Worm (Caenorhabditis elegans) whole organism, L3 larva: ENCODE data around the gene nop-1.

Experiments
- ZK546.5 ChIP-seq: sonication (generic microtip); optimal IDR thresholded peaks from 2 replicates; lab custom pipeline; 2017; ENCODE audit warnings: missing biosample characterization, missing genetic modification characterization
- aly-2 ChIP-seq: fragments of 150-350 bp; optimal IDR thresholded peaks from 2 replicates; lab custom pipeline; 2014; ENCODE audit warnings: missing biosample characterization, missing genetic modification characterization
- ama-1 ChIP-seq: fragments of 150-350 bp; optimal IDR thresholded peaks from 2 replicates; lab custom pipeline; 2018
- ceh-28 ChIP-seq: fragments of 150-350 bp; optimal IDR thresholded peaks from 2 replicates; lab custom pipeline; 2014; ENCODE audit warnings: missing biosample characterization, missing genetic modification reagents, missing genetic modification characterization
- ceh-82 ChIP-seq: fragments of 150-350 bp; optimal IDR thresholded peaks from 2 replicates; lab custom pipeline; 2014; ENCODE audit warnings: missing biosample characterization, missing genetic modification characterization
- ceh-9 ChIP-seq: sonication (generic microtip); optimal IDR thresholded peaks from 2 replicates; lab custom pipeline; 2018; ENCODE audit warnings: missing biosample characterization, missing genetic modification characterization
- egl-5 ChIP-seq: fragments of 150-350 bp; optimal IDR thresholded peaks from 2 replicates; lab custom pipeline; 2017; ENCODE audit warnings: missing biosample characterization, missing genetic modification reagents, missing genetic modification characterization, inconsistent platforms
- elt-1 ChIP-seq: fragments of 150-350 bp; optimal IDR thresholded peaks from 2 replicates; lab custom pipeline; 2014; ENCODE audit warnings: missing biosample characterization, missing genetic modification characterization
- elt-2 ChIP-seq: sonication (generic microtip); optimal IDR thresholded peaks from 2 replicates; lab custom pipeline; 2016; ENCODE audit warnings: missing genetic modification reagents, mild to moderate bottlenecking, missing genetic modification characterization, missing compliant biosample characterization
- elt-3 ChIP-seq, 3 experiments: fragments of 150-350 bp in 1 of 3; sonication (generic microtip) in 2 of 3; optimal IDR thresholded peaks; 2 replicates in 2 of 3; 4 replicates in 1 of 3; lab custom pipeline; 2014 to 2017; ENCODE audit warnings: missing biosample characterization in 3 of 3, missing genetic modification characterization in 3 of 3
- fkh-10 ChIP-seq: sonication (generic microtip); optimal IDR thresholded peaks from 2 replicates; lab custom pipeline; 2017; ENCODE audit warnings: missing biosample characterization, missing genetic modification reagents, missing genetic modification characterization
- fkh-2 ChIP-seq: fragments of 150-350 bp; optimal IDR thresholded peaks from 2 replicates; lab custom pipeline; 2014; ENCODE audit warnings: missing biosample characterization, missing genetic modification reagents, missing genetic modification characterization
- fos-1 ChIP-seq: fragments of 150-350 bp; optimal IDR thresholded peaks from 2 replicates; lab custom pipeline; 2014; ENCODE audit warnings: missing biosample characterization, missing genetic modification characterization
- hmg-11 ChIP-seq: sonication (generic microtip); optimal IDR thresholded peaks from 2 replicates; lab custom pipeline; 2016; ENCODE audit warnings: missing genetic modification characterization, missing compliant biosample characterization
- lin-15B ChIP-seq: fragments of 150-350 bp; optimal IDR thresholded peaks from 2 replicates; lab custom pipeline; 2014; ENCODE audit warnings: missing biosample characterization, missing genetic modification characterization
- lin-39 ChIP-seq: fragments of 150-350 bp; optimal IDR thresholded peaks from 2 replicates; lab custom pipeline; 2018; ENCODE audit warnings: missing biosample characterization, missing genetic modification reagents, missing genetic modification characterization
- nfya-1 ChIP-seq: sonication (generic microtip); optimal IDR thresholded peaks from 2 replicates; lab custom pipeline; 2017; ENCODE audit warnings: missing genetic modification characterization, mild to moderate bottlenecking, missing compliant biosample characterization, antibody characterized with exemption, moderate library complexity; ENCODE audit not compliant: insufficient read depth
- nhr-25 ChIP-seq: sonication (generic microtip); optimal IDR thresholded peaks from 2 replicates; lab custom pipeline; 2017; ENCODE audit warnings: missing biosample characterization, missing genetic modification characterization
- nhr-28 ChIP-seq: fragments of 150-350 bp; optimal IDR thresholded peaks from 2 replicates; lab custom pipeline; 2014; ENCODE audit warnings: missing biosample characterization, missing genetic modification characterization
- nhr-67 ChIP-seq: fragments of 150-350 bp; optimal IDR thresholded peaks from 2 replicates; lab custom pipeline; 2014; ENCODE audit warnings: missing biosample characterization, missing genetic modification characterization
- nhr-76 ChIP-seq: fragments of 150-350 bp; sonication (generic microtip); optimal IDR thresholded peaks from 5 replicates; lab custom pipeline; 2014; ENCODE audit warnings: missing biosample characterization, missing genetic modification characterization
- nhr-77 ChIP-seq: fragments of 150-350 bp; optimal IDR thresholded peaks from 2 replicates; lab custom pipeline; 2014; ENCODE audit warnings: missing biosample characterization, missing genetic modification characterization
- snpc-4 ChIP-seq: fragments of 150-350 bp; optimal IDR thresholded peaks from 2 replicates; lab custom pipeline; 2014; ENCODE audit warnings: missing biosample characterization, missing genetic modification characterization
- tbx-2 ChIP-seq: sonication (generic microtip); optimal IDR thresholded peaks from 2 replicates; lab custom pipeline; 2016; ENCODE audit warnings: mild to moderate bottlenecking, missing genetic modification characterization, missing compliant biosample characterization
- unc-39 ChIP-seq: sonication (generic microtip); optimal IDR thresholded peaks from 4 replicates; lab custom pipeline; 2017; ENCODE audit warnings: missing biosample characterization, missing genetic modification characterization
- unc-62 ChIP-seq: fragments of 150-350 bp; sonication (generic microtip); optimal IDR thresholded peaks from 4 replicates; lab custom pipeline; 2014; ENCODE audit warnings: missing biosample characterization, missing genetic modification reagents, missing genetic modification characterization

The nop-1 gene

DNA sequence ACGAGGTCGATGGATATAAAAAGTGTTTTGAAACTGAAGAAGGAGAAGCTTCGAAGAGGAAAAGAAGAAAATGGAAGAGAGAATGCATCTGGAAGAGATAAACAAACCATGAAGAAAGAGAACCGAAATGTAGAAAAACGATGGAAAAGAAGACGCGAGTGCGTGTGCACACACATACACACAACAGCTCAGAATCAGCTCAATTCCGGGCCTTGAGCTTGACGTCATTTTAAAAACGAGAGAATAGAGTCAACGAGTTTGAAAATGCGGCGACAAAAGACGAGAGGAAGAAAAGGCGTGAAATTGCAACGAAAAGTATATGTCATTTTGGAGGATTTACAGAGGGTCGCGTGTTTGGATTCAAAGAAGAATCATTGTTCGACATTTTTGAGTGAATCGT is 41.1 kb downstream of the nop-1 start:
- TF ChIP-seq lin-39 (tag; lab: Kevin White, UChicago) (peak; percentile 70), nhr-77 (tag; lab: Kevin White, UChicago) (no peak), hmg-11 (tag; lab: Kevin White, UChicago) (peak; percentile 59), nfya-1 (peak; percentile 67), fkh-10 (GFP tag; lab: Kevin White, UChicago) (peak; percentile 1), ceh-9 (tag; lab: Kevin White, UChicago) (no peak)

DNA sequence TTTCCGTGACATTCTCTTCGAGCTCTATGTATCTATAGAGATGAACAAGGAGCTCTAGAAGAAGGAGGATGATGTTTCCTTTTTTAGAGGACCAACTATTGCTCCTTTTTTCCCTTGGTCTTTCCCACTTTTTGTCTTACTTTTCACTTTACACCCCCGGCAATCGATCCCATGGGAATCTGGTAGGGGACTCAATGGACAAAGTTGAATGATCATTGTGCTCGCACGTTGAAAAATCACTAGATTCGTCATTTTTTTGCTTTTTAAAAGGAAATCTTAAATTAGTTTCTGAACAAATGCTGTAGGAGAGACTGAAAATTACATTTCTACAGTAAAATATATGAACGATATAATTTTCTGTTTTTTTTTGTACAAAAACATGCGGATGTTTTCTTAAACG is 43.5 kb downstream of the nop-1 start:
- TF ChIP-seq lin-39 (tag; lab: Kevin White, UChicago): peak; percentile 16
- TF ChIP-seq fkh-10 (GFP tag; lab: Kevin White, UChicago): no peak

DNA sequence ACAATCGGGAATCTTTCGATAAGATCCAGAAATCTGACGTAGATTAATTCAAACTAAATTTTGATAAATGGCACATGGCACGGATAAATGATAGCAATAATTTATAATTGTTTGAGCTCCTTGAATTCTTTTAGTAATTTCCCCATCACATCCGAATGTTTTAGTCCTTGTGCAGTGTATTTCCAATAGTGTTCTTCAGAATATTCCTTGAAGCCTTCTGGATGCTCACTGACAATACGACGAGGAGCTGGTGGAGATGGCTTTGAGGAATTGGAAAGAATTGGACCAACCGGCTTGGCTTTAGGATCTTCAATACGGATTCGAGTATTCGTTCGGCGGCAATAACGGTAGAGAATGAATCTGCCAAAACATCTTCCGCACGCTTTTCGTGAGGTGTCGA is 47.9 kb downstream of the nop-1 start:
- TF ChIP-seq nhr-25 (no peak), egl-5 (tag; lab: Kevin White, UChicago) (no peak), nhr-77 (tag; lab: Kevin White, UChicago) (peak; percentile 2)
- TF ChIP-seq, all 47 proteins: peak for 1

DNA sequence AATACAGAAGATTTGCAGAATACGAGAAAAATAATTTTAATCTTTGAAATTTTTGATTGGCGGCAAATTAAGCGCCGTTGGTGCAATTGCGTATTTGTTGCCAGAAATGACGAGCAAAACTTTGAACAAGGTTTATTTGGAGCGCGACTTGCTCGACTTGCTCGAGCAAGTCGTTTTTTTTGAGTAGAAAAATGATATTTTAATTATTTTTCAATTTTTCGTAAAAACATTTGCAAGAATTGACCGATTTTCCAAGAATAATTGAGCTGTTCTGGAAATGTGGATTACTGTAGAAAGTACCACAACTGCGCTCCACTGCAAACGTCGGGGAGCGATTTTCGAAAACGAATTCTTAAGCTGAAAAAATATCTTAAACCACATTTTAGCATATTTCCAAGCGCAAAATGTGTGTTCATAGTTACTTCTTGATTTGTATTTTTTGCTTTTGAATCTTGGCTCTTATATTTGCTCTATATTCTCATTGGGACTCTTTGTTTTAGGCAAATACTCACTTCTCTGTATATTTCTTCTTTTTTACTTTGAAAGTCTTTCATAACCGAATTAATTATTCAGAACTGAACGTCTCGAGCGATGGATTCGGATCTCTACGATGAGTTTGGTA is 50.6 kb downstream of the nop-1 start, which contains the start of the genes gcna-1 and eftu-2:
Gene gcna-1 (minus strand): TSS at position 96 of the 622 bp plus-strand sequence.
Gene eftu-2 (plus strand): TSS at position 572 of the 622 bp plus-strand sequence.
- TF ChIP-seq snpc-4 (tag; lab: Kevin White, UChicago) (no peak), lin-15B (peak; percentile 70), hmg-11 (tag; lab: Kevin White, UChicago) (no peak), nhr-28 (tag; lab: Kevin White, UChicago) (no peak)
- TF ChIP-seq, all 47 proteins: peak for 1

DNA sequence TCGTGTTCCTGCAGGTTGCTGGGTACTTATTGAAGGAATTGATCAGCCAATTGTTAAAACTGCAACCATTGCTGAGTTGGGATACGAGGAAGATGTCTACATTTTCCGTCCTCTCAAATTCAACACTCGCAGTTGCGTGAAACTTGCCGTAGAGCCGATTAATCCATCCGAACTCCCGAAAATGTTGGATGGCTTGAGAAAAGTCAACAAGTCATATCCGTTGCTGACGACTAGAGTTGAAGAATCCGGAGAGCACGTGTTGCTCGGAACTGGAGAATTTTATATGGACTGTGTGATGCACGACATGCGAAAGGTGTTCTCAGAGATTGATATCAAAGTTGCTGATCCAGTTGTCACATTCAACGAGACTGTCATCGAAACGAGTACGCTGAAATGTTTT is 52.8 kb downstream of the nop-1 start:
- TF ChIP-seq fkh-10 (GFP tag; lab: Kevin White, UChicago): no peak
- TF ChIP-seq nhr-67 (tag; lab: Kevin White, UChicago): no peak
- no peak for TF ChIP-seq unc-62 (GFP tag; lab: Kevin White, UChicago)
- TF ChIP-seq elt-3 (tag; optimal IDR thresholded peaks at IDR 0.05; lab: Kevin White, UChicago): no peak
- no peak for TF ChIP-seq ceh-82
- TF ChIP-seq ama-1 (lab: Kevin White, UChicago): no peak
- TF ChIP-seq nhr-76 (tag; lab: Kevin White, UChicago): no peak
- no peak for TF ChIP-seq unc-39 (tag; lab: Kevin White, UChicago)
- no peak for TF ChIP-seq ceh-28 (tag; lab: Kevin White, UChicago)
- TF ChIP-seq ceh-9 (tag; lab: Kevin White, UChicago): no peak
- TF ChIP-seq fkh-2 (tag; lab: Kevin White, UChicago): no peak
- no peak for TF ChIP-seq nhr-77 (tag; lab: Kevin White, UChicago)
- no peak for TF ChIP-seq tbx-2 (tag; lab: Kevin White, UChicago)
- TF ChIP-seq elt-1 (tag; lab: Kevin White, UChicago): no peak
- TF ChIP-seq elt-2: no peak
- TF ChIP-seq fos-1 (tag; lab: Kevin White, UChicago): no peak
- no peak for TF ChIP-seq ZK546.5
- TF ChIP-seq aly-2: no peak
- TF ChIP-seq, all 47 proteins: peak for 0
